Worm (Caenorhabditis elegans) whole organism, L4/young adult: ENCODE results near the gene H12D21.10.

Experiments used
- dao-5 ChIP-seq: sonication (generic microtip); optimal IDR thresholded peaks from 2 replicates; lab custom pipeline; 2016; ENCODE audit warnings: missing genotype, missing genetic modification characterization, moderate library complexity, missing compliant biosample characterization
- him-1 ChIP-seq: sonication (generic microtip); optimal IDR thresholded peaks from 2 replicates; lab custom pipeline; 2016; ENCODE audit warnings: missing genotype, missing genetic modification reagents, missing genetic modification characterization, missing compliant biosample characterization

DNA sequence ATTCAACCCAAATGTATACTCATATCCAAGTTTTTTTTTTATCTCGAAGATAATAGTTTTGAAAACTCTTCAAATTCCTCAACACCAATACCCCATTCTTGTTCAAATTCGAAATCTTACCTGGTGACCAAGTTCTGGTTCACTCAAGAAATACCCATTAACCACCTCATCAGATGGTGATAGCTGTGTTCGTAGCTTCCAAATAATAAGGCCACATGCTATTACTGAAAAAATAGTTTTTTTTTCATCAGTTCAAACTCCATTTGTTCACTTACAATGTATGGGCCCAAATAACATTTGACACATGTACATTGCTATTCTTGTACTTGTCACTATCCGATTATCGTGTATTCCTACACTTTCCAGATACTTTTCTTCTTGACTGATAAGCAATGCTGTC lies 7.8 kb downstream of the H12D21.10 start:
- TF ChIP-seq him-1 (tag; lab: Kevin White, UChicago) (no peak), dao-5 (tag; lab: Kevin White, UChicago) (no peak)
